Fruit fly (Drosophila melanogaster): ENCODE data around the gene CG14983.

Gene CG14983

dm6 chr3L:3902491-3903198, 46.5 kb downstream of the CG14983 start, which contains the start of gene Ubi-p63E (continued):
- TF ChIP-seq sima (GFP tag; optimal IDR thresholded peaks at IDR 0.05) (no peak), trem (tag; optimal IDR thresholded peaks at IDR 0.05) (no peak), tap (tag; optimal IDR thresholded peaks at IDR 0.05) (peak; percentile 16), yki (optimal IDR thresholded peaks at IDR 0.05) (no peak), CG32532 (GFP tag; IDR thresholded peaks at IDR 0.05) (no peak), CG3847 (GFP tag; IDR thresholded peaks at IDR 0.05) (no peak), CG31224 (GFP tag; IDR thresholded peaks at IDR 0.05) (no peak), sim (GFP tag; IDR thresholded peaks at IDR 0.05) (no peak), repo (GFP tag; optimal IDR thresholded peaks at IDR 0.05) (peak; percentile 39), pita (GFP tag; optimal IDR thresholded peaks at IDR 0.05) (no peak), NC2α (GFP tag; optimal IDR thresholded peaks at IDR 0.05) (peak; percentile 24), CG2202 (tag; optimal IDR thresholded peaks at IDR 0.05) (no peak), CG10147 (GFP tag; optimal IDR thresholded peaks at IDR 0.05) (peak; percentile 2), CG15073 (GFP tag; optimal IDR thresholded peaks at IDR 0.05) (no peak), B-H1 (GFP tag; IDR thresholded peaks at IDR 0.05) (no peak), Doc2 (GFP tag; IDR thresholded peaks at IDR 0.05) (no peak), Hey (tag; optimal IDR thresholded peaks at IDR 0.05) (no peak), CG12219 (GFP tag; optimal IDR thresholded peaks at IDR 0.05) (peak; percentile 48), CG18599 (GFP tag; optimal IDR thresholded peaks at IDR 0.05) (peak; percentile 65), Antp (GFP tag; optimal IDR thresholded peaks at IDR 0.05) (peak; percentile 66), sd (tag; optimal IDR thresholded peaks at IDR 0.05) (no peak), CG3065 (GFP tag; optimal IDR thresholded peaks at IDR 0.05) (no peak), corto (GFP tag; optimal IDR thresholded peaks at IDR 0.05) (no peak), CG2712 (tag; optimal IDR thresholded peaks at IDR 0.05) (peak; percentile 60), h (optimal IDR thresholded peaks at IDR 0.05) (no peak), CG13624 (GFP tag; optimal IDR thresholded peaks at IDR 0.05) (peak; percentile 56), CG1024 (GFP tag; IDR thresholded peaks at IDR 0.05) (no peak), CG7839 (tag; optimal IDR thresholded peaks at IDR 0.05) (peak; percentile 70), CG18262 (tag; optimal IDR thresholded peaks at IDR 0.05) (peak; percentile 69), HmgD (GFP tag; optimal IDR thresholded peaks at IDR 0.05) (peak; percentile 39), nom (GFP tag; optimal IDR thresholded peaks at IDR 0.05) (peak; percentile 76), fd64A (GFP tag; optimal IDR thresholded peaks at IDR 0.05) (no peak), zfh1 (GFP tag; IDR thresholded peaks at IDR 0.05) (no peak), CG10979 (tag; optimal IDR thresholded peaks at IDR 0.05) (peak; percentile 63), dati (GFP tag; IDR thresholded peaks at IDR 0.05) (no peak), Myb (GFP tag; optimal IDR thresholded peaks at IDR 0.05) (peak; percentile 13), CG8388 (GFP tag; optimal IDR thresholded peaks at IDR 0.05) (peak; percentile 48)

- TF ChIP-seq CG4617 (GFP tag; optimal IDR thresholded peaks at IDR 0.05; ENCODE audit: borderline replicate concordance) (no peak), YL-1 (GFP tag; optimal IDR thresholded peaks at IDR 0.05) (peak; percentile 97), HLH3B (GFP tag; IDR thresholded peaks at IDR 0.05) (no peak), hth (optimal IDR thresholded peaks at IDR 0.05) (no peak), Neu2 (GFP tag; optimal IDR thresholded peaks at IDR 0.05; ENCODE audit: borderline replicate concordance) (no peak), ab (GFP tag; optimal IDR thresholded peaks at IDR 0.05) (no peak), CG30020 (tag; optimal IDR thresholded peaks at IDR 0.05) (no peak), ems (GFP tag; optimal IDR thresholded peaks at IDR 0.05) (peak; percentile 3), CG7372 (GFP tag; IDR thresholded peaks at IDR 0.05) (no peak), HLH54F (GFP tag; optimal IDR thresholded peaks at IDR 0.05) (no peak), lbe (GFP tag; optimal IDR thresholded peaks at IDR 0.05) (no peak), vfl (GFP tag; optimal IDR thresholded peaks at IDR 0.05) (no peak), nom (GFP tag; optimal IDR thresholded peaks at IDR 0.05) (peak; percentile 90), aop (GFP tag; IDR thresholded peaks at IDR 0.05) (no peak), kni (GFP tag; optimal IDR thresholded peaks at IDR 0.05) (no peak), CG8290 (GFP tag; optimal IDR thresholded peaks at IDR 0.05) (no peak), CG8290 (tag; optimal IDR thresholded peaks at IDR 0.05) (peak in 1 of 2 experiments; percentile 4)
Measured at dm6 chr3L:3901865-3902490, 47.1 kb downstream of the CG14983 start.
